Worm (Caenorhabditis elegans) whole organism, L1 larva: ENCODE results near the gene F07B7.7.

Experiments used
- C34B4.2 ChIP-seq: sonication (generic microtip); optimal IDR thresholded peaks from 2 replicates; lab custom pipeline; 2017; ENCODE audit warnings: mild to moderate bottlenecking, missing genetic modification characterization, missing compliant biosample characterization
- ceh-82 ChIP-seq, 3 experiments: fragments of 150-350 bp in 1 of 3; sonication (generic microtip) in 2 of 3; optimal IDR thresholded peaks; 2 replicates each; lab custom pipeline; 2014 to 2017; ENCODE audit warnings: missing biosample characterization in 3 of 3, missing genetic modification characterization in 3 of 3
- ceh-90 ChIP-seq: sonication (generic microtip); optimal IDR thresholded peaks from 2 replicates; lab custom pipeline; 2016; ENCODE audit warnings: missing genetic modification characterization, missing compliant biosample characterization
- ces-1 ChIP-seq: fragments of 150-350 bp; optimal IDR thresholded peaks from 2 replicates; lab custom pipeline; 2014; ENCODE audit warnings: missing biosample characterization, missing genetic modification reagents, missing genetic modification characterization
- efl-1 ChIP-seq, 4 experiments: fragments of 150-350 bp; optimal IDR thresholded peaks in 3 of 4; peaks in 1 of 4; 1 replicate in 1 of 4; 2 replicates in 3 of 4; lab custom pipeline; 2014; ENCODE audit warnings: missing biosample characterization in 2 of 4, missing genetic modification characterization in 2 of 4, missing genetic modification reagents in 2 of 4
- elt-3 ChIP-seq, 6 experiments: fragments of 150-350 bp in 1 of 6; sonication (generic microtip); optimal IDR thresholded peaks; 2 replicates each; lab custom pipeline; 2017 to 2018; ENCODE audit warnings: missing biosample characterization in 6 of 6, missing genetic modification characterization in 6 of 6, inconsistent platforms in 1 of 6
- fkh-10 ChIP-seq: sonication (generic microtip); optimal IDR thresholded peaks from 2 replicates; lab custom pipeline; 2017; ENCODE audit warnings: missing biosample characterization, missing genetic modification reagents, missing genetic modification characterization
- fkh-8 ChIP-seq: sonication (generic microtip); optimal IDR thresholded peaks from 2 replicates; lab custom pipeline; 2016; ENCODE audit warnings: mild to moderate bottlenecking, missing genetic modification characterization, missing compliant biosample characterization
- grh-1 ChIP-seq: fragments of 200-800 bp; sonication (Bioruptor generic); IDR thresholded peaks from 2 replicates; pipeline ENCODE4 v1.3.6; 2022; ENCODE audit warnings: missing genetic modification reagents, missing genetic modification characterization, missing compliant biosample characterization
- hlh-17 ChIP-seq: fragments of 200-800 bp; sonication (Bioruptor generic); optimal IDR thresholded peaks from 2 replicates; lab custom pipeline; 2018; ENCODE audit warnings: missing genetic modification characterization, mild to moderate bottlenecking, missing compliant biosample characterization, moderate library complexity, borderline replicate concordance
- irx-1 ChIP-seq: sonication (generic microtip); optimal IDR thresholded peaks from 2 replicates; lab custom pipeline; 2016; ENCODE audit warnings: missing genetic modification characterization, missing compliant biosample characterization
- lin-14 ChIP-seq: fragments of 200-800 bp; sonication (Bioruptor generic); optimal IDR thresholded peaks from 2 replicates; lab custom pipeline; 2018; ENCODE audit warnings: mild to moderate bottlenecking, missing genetic modification characterization, moderate library complexity, missing compliant biosample characterization
- lin-35 ChIP-seq, 2 experiments: fragments of 150-350 bp; optimal IDR thresholded peaks; 2 replicates each; lab custom pipeline; 2014; ENCODE audit warnings: missing biosample characterization in 2 of 2, missing genetic modification characterization in 2 of 2, missing genetic modification reagents in 2 of 2
- lin-39 ChIP-seq: fragments of 150-350 bp; optimal IDR thresholded peaks from 2 replicates; lab custom pipeline; 2014; ENCODE audit warnings: missing biosample characterization, missing genetic modification reagents, missing genetic modification characterization
- lir-3 ChIP-seq: sonication (generic microtip); optimal IDR thresholded peaks from 2 replicates; lab custom pipeline; 2016; ENCODE audit warnings: mild to moderate bottlenecking, missing genetic modification characterization, moderate library complexity, missing compliant biosample characterization; ENCODE audit not compliant: poor library complexity
- lsy-2 ChIP-seq, 2 experiments: fragments of 150-350 bp; optimal IDR thresholded peaks; 2 replicates each; lab custom pipeline; 2014; ENCODE audit warnings: missing biosample characterization in 2 of 2, missing genetic modification characterization in 2 of 2
- mef-2 ChIP-seq: fragments of 150-350 bp; optimal IDR thresholded peaks from 2 replicates; lab custom pipeline; 2014; ENCODE audit warnings: missing biosample characterization, missing genetic modification characterization
- nhr-11 ChIP-seq: fragments of 150-350 bp; optimal IDR thresholded peaks from 2 replicates; lab custom pipeline; 2014; ENCODE audit warnings: missing biosample characterization, missing genetic modification characterization
- nhr-12 ChIP-seq: sonication (generic microtip); optimal IDR thresholded peaks from 2 replicates; lab custom pipeline; 2017; ENCODE audit warnings: missing biosample characterization, missing genetic modification characterization
- nhr-19 ChIP-seq: fragments of 200-800 bp; sonication (Bioruptor generic); conservative IDR thresholded peaks from 2 replicates; pipeline ENCODE4 v1.3.6; 2022; ENCODE audit warnings: missing genetic modification characterization, missing compliant biosample characterization
- nhr-20 ChIP-seq: sonication (generic microtip); optimal IDR thresholded peaks from 2 replicates; lab custom pipeline; 2016; ENCODE audit warnings: mild to moderate bottlenecking, missing genetic modification characterization, missing compliant biosample characterization
- nhr-71 ChIP-seq: sonication (generic microtip); optimal IDR thresholded peaks from 2 replicates; lab custom pipeline; 2016; ENCODE audit warnings: mild to moderate bottlenecking, missing genetic modification characterization, moderate library complexity, missing compliant biosample characterization
- nhr-84 ChIP-seq: sonication (generic microtip); optimal IDR thresholded peaks from 2 replicates; lab custom pipeline; 2017; ENCODE audit warnings: missing biosample characterization, missing genetic modification characterization
- pag-3 ChIP-seq: sonication (generic microtip); optimal IDR thresholded peaks from 2 replicates; lab custom pipeline; 2017; ENCODE audit warnings: missing genetic modification characterization, mild to moderate bottlenecking, missing compliant biosample characterization, antibody characterized with exemption, borderline replicate concordance; ENCODE audit not compliant: insufficient read depth
- pax-3 ChIP-seq: fragments of 200-800 bp; sonication (Bioruptor generic); optimal IDR thresholded peaks from 2 replicates; lab custom pipeline; 2018; ENCODE audit warnings: mild to moderate bottlenecking, missing genetic modification characterization, moderate library complexity, missing compliant biosample characterization
- pqm-1 ChIP-seq: sonication (generic microtip); optimal IDR thresholded peaks from 3 replicates; lab custom pipeline; 2017; ENCODE audit warnings: missing biosample characterization, missing genetic modification characterization
- rnt-1 ChIP-seq: sonication (generic microtip); optimal IDR thresholded peaks from 2 replicates; lab custom pipeline; 2016; ENCODE audit warnings: mild to moderate bottlenecking, missing genetic modification characterization, moderate library complexity, missing compliant biosample characterization
- snpc-4 ChIP-seq: fragments of 150-350 bp; optimal IDR thresholded peaks from 2 replicates; lab custom pipeline; 2014; ENCODE audit warnings: missing biosample characterization, missing genetic modification characterization
- snu-23 ChIP-seq: sonication (generic microtip); optimal IDR thresholded peaks from 2 replicates; lab custom pipeline; 2016; ENCODE audit warnings: missing genetic modification characterization, missing compliant biosample characterization
- swsn-7 ChIP-seq: sonication (generic microtip); optimal IDR thresholded peaks from 2 replicates; lab custom pipeline; 2016; ENCODE audit warnings: missing genetic modification characterization, missing compliant biosample characterization
- tbx-2 ChIP-seq: sonication (generic microtip); optimal IDR thresholded peaks from 2 replicates; lab custom pipeline; 2016; ENCODE audit warnings: missing genetic modification characterization, missing compliant biosample characterization
- unc-130 ChIP-seq: fragments of 150-350 bp; optimal IDR thresholded peaks from 2 replicates; lab custom pipeline; 2017; ENCODE audit warnings: missing biosample characterization, missing genetic modification characterization, inconsistent platforms
- unc-62 ChIP-seq: fragments of 150-350 bp; optimal IDR thresholded peaks from 2 replicates; lab custom pipeline; 2014; ENCODE audit warnings: missing biosample characterization, missing genetic modification reagents, missing genetic modification characterization
- zag-1 ChIP-seq: fragments of 150-350 bp; optimal IDR thresholded peaks from 2 replicates; lab custom pipeline; 2014; ENCODE audit warnings: missing biosample characterization, missing genetic modification characterization

F07B7.7 gene

ce11 chrV:8800978-8801559 is 34.3 kb upstream of the F07B7.7 start, which contains the start of gene magu-2:
TSS of gene magu-2 (minus strand) at chrV:8801028.
- TF ChIP-seq lin-14 (GFP tag; lab: Kevin White, UChicago) (peak; percentile 55), nhr-12 (tag; lab: Kevin White, UChicago) (no peak), lir-3 (no peak), fkh-10 (GFP tag; lab: Kevin White, UChicago) (peak; percentile 84), mef-2 (tag; lab: Kevin White, UChicago) (no peak), pqm-1 (tag; lab: Kevin White, UChicago) (no peak), lin-39 (tag; lab: Kevin White, UChicago) (no peak)
- TF ChIP-seq, all 84 proteins: peak for 2

ce11 chrV:8802252-8802651 is 33.2 kb upstream of the F07B7.7 start:
- TF ChIP-seq lin-35 (GFP tag; optimal IDR thresholded peaks at IDR 0.05; lab: Kevin White, UChicago) (no peak), rnt-1 (peak; percentile 56), swsn-7 (tag; lab: Kevin White, UChicago) (peak; percentile 8), nhr-11 (tag; lab: Kevin White, UChicago) (peak; percentile 5), lin-39 (tag; lab: Kevin White, UChicago) (peak; percentile 25), nhr-20 (peak; percentile 47), zag-1 (tag; lab: Kevin White, UChicago) (no peak), nhr-71 (peak; percentile 66), pqm-1 (tag; lab: Kevin White, UChicago) (no peak), lin-14 (GFP tag; lab: Kevin White, UChicago) (peak; percentile 89), irx-1 (no peak), nhr-19 (GFP tag; lab: Robert Waterston, UW) (peak; percentile 47), efl-1 (optimal IDR thresholded peaks at IDR 0.05; lab: Kevin White, UChicago) (peak in 1 of 2 experiments; percentile 3), efl-1 (GFP tag; optimal IDR thresholded peaks at IDR 0.05 in 1 of 2; lab: Kevin White, UChicago) (no peak), snu-23 (GFP tag; lab: Kevin White, UChicago) (peak; percentile 27), lsy-2 (tag; optimal IDR thresholded peaks at IDR 0.05; lab: Kevin White, UChicago) (peak in 1 of 2 experiments; percentile 8)
- TF ChIP-seq, all 84 proteins: peak for 11

- TF ChIP-seq elt-3 (tag; optimal IDR thresholded peaks at IDR 0.05; lab: Kevin White, UChicago): no peak
- TF ChIP-seq nhr-12 (tag; lab: Kevin White, UChicago): no peak
- no peak for TF ChIP-seq fkh-8 (tag; lab: Kevin White, UChicago)
- no peak for TF ChIP-seq ceh-90 (tag; lab: Kevin White, UChicago)
- TF ChIP-seq pax-3 (tag; lab: Kevin White, UChicago): no peak
- TF ChIP-seq hlh-17 (GFP tag; lab: Kevin White, UChicago): no peak
- no peak for TF ChIP-seq swsn-7 (tag; lab: Kevin White, UChicago)
- no peak for TF ChIP-seq grh-1 (GFP tag; lab: Robert Waterston, UW)
- no peak for TF ChIP-seq unc-130 (tag; lab: Kevin White, UChicago)
- TF ChIP-seq snu-23 (GFP tag; lab: Kevin White, UChicago): no peak
- peak; percentile 78 for TF ChIP-seq lin-14 (GFP tag; lab: Kevin White, UChicago)
- no peak for TF ChIP-seq C34B4.2 (tag; lab: Kevin White, UChicago)
- TF ChIP-seq nhr-71: peak; percentile 40
- TF ChIP-seq snpc-4 (tag; lab: Kevin White, UChicago): no peak
- TF ChIP-seq fkh-10 (GFP tag; lab: Kevin White, UChicago): no peak
- no peak for TF ChIP-seq ceh-82 (tag; optimal IDR thresholded peaks at IDR 0.05; lab: Kevin White, UChicago)
- no peak for TF ChIP-seq nhr-84 (tag; lab: Kevin White, UChicago)
- peak; percentile 81 for TF ChIP-seq ces-1
- peak; percentile 80 for TF ChIP-seq tbx-2 (tag; lab: Kevin White, UChicago)
- TF ChIP-seq unc-62: no peak
- TF ChIP-seq pag-3 (tag; lab: Kevin White, UChicago): no peak
Measured at ce11 chrV:8805047-8805446, 30.4 kb upstream of the F07B7.7 start.
